Worm (Caenorhabditis elegans) whole organism, midembryonic: ENCODE measurements around the gene emb-8.
A peak's percentile ranks its signal among the peaks of the same experiment; 100 is the strongest.

Experiments
- T22C8.4 ChIP-seq: fragments of 200-800 bp; sonication (Bioruptor generic); IDR thresholded peaks from 2 replicates; pipeline ENCODE4 v1.3.6; 2022; ENCODE audit warnings: missing genetic modification characterization, missing compliant biosample characterization
- cog-1 ChIP-seq: sonication (generic microtip); optimal IDR thresholded peaks from 2 replicates; lab custom pipeline; 2016; ENCODE audit warnings: missing genetic modification characterization, missing compliant biosample characterization
- flt-1 ChIP-seq: fragments of 200-800 bp; sonication (Bioruptor generic); IDR thresholded peaks from 2 replicates; pipeline ENCODE4 v1.3.6; 2022; ENCODE audit warnings: missing genetic modification characterization, missing compliant biosample characterization
- klf-2 ChIP-seq: fragments of 200-800 bp; sonication (Bioruptor generic); conservative IDR thresholded peaks from 2 replicates; pipeline ENCODE4 v1.3.6; 2022; ENCODE audit warnings: missing genetic modification reagents, missing genetic modification characterization, missing compliant biosample characterization
- med-1 ChIP-seq: sonication (generic microtip); optimal IDR thresholded peaks from 2 replicates; lab custom pipeline; 2017; ENCODE audit warnings: missing genetic modification characterization, mild to moderate bottlenecking, missing compliant biosample characterization, antibody characterized with exemption, missing genetic modification reagents; ENCODE audit not compliant: insufficient read depth
- ref-1 ChIP-seq: fragments of 200-800 bp; sonication (Bioruptor generic); conservative IDR thresholded peaks from 2 replicates; pipeline ENCODE4 v1.3.6; 2022; ENCODE audit warnings: missing genetic modification reagents, missing genetic modification characterization, missing compliant biosample characterization
- tab-1 ChIP-seq: fragments of 200-800 bp; sonication (Bioruptor generic); IDR thresholded peaks from 2 replicates; pipeline ENCODE4 v1.3.6; 2022; ENCODE audit warnings: missing genetic modification characterization, missing compliant biosample characterization
- ztf-23 ChIP-seq: fragments of 200-800 bp; sonication (Bioruptor generic); IDR thresholded peaks from 2 replicates; pipeline ENCODE4 v1.3.6; 2022; ENCODE audit warnings: missing genetic modification reagents, missing genetic modification characterization, missing compliant biosample characterization
- ztf-29 ChIP-seq: fragments of 200-800 bp; sonication (Bioruptor generic); IDR thresholded peaks from 2 replicates; pipeline ENCODE4 v1.3.6; 2022; ENCODE audit warnings: missing genetic modification reagents, missing genetic modification characterization, missing compliant biosample characterization

The emb-8 gene

DNA sequence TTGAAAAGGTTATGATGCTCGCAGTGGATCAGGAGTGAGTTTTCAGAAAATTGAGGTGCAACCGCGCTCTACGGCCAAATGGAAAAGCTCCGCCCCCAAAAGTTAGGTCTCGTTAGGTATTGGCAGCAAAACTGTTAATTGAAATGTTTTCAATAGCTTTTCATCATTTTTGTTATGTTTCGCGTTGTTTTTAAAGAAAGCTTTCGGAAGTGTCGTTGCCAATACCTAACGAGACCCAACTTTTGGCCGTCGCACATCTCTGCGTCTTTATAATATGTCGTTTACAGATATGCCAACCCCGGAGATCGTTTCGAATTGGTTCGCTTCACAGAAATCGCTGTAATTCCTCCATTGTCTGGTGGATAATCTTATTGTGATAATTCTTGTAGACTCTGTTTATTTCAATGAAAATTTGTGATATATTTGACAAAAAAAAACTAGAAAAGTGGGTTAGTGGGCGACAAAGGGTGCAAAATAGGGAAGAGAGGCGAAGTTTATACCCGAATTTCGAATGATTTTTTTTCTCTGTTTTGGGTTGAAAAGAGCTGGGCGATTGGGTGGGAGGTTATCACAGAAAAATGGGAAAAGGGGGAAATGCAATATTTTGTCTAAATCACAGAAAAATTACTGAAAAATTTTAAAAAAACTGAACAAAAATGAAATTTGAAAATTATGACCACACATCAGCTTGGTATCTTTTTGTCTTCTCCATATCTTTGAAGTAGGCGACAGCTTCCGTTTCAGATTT is 3.0 kb downstream of the emb-8 start:
- TF ChIP-seq flt-1 (GFP tag; lab: Robert Waterston, UW) (no peak), ref-1 (no peak), ztf-23 (no peak), klf-2 (no peak), med-1 (GFP tag; lab: Kevin White, UChicago) (no peak), cog-1 (tag; lab: Kevin White, UChicago) (no peak), T22C8.4 (GFP tag; lab: Robert Waterston, UW) (no peak), tab-1 (GFP tag; lab: Robert Waterston, UW) (no peak), ztf-29 (GFP tag; lab: Robert Waterston, UW) (no peak)

DNA sequence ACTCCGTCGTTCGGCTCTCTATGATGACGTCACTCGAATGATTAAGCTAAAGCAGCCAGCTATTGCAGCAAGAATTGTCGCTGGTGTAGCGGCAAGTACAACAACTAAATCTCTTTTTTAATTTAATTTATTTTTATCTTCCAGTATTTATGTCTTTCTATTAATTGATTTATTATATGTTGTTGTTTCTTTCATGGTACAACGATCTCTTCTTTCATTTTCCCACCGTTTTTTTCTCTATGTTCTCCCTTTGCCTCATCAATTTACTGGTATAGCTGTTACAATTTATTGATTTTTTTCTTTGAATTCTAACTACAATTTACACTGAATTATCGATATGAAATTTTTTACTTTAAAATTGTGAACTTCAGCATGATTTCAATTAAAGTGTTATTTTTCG is 3.8 kb downstream of the emb-8 start, which contains the start of gene moc-6:
moc-6 (plus strand) TSS at position 301 of the 400 bp plus-strand sequence.
- TF ChIP-seq cog-1 (tag; lab: Kevin White, UChicago) = no peak
- TF ChIP-seq T22C8.4 (GFP tag; lab: Robert Waterston, UW) = 0 out of 2 replicates have a peak, but pooled peaks have one; percentile 23

- TF ChIP-seq cog-1 (tag; lab: Kevin White, UChicago) = no peak
- no peak for TF ChIP-seq T22C8.4 (GFP tag; lab: Robert Waterston, UW)
- TF ChIP-seq tab-1 (GFP tag; lab: Robert Waterston, UW) = no peak
- no peak for TF ChIP-seq med-1 (GFP tag; lab: Kevin White, UChicago)
- no peak for TF ChIP-seq ztf-29 (GFP tag; lab: Robert Waterston, UW)
These were observed 6.2 kb downstream of the emb-8 start for ce11 chrIII:5193266-5193665.

DNA sequence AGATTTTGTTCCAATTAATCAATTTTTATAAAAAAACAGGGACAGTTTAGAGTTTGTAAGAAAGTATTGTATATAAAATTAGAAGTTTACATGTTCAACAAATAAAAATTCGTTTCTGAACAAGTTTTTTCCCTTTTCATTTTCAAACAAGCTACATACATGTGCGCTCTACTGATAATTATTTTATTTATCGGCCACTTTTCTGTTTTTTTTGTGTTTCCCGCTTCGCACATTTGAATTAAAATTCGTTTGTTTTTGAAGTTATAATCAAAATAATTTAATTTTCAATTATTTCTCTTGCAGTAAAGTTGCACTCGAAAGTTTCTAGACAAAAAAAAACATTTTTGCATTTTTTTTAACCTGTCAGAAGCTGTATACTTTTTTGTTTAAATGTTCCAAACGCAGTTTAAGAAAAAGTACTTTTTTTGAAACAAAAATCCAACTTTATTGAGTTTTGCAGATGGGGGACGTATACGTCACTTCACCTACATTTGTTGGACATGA is 8.8 kb downstream of the emb-8 start, which contains the start of gene hira-1:
hira-1 (plus strand) TSS at position 454 of the 504 bp plus-strand sequence.
- TF ChIP-seq ztf-29 (GFP tag; lab: Robert Waterston, UW) (no peak), flt-1 (GFP tag; lab: Robert Waterston, UW) (no peak), ztf-23 (no peak)

- TF ChIP-seq flt-1 (GFP tag; lab: Robert Waterston, UW) (peak; percentile 37; the same call in 1 of the 2 replicates), T22C8.4 (GFP tag; lab: Robert Waterston, UW) (no peak)
These were observed 9.3 kb downstream of the emb-8 start for ce11 chrIII:5190179-5190578.

- TF ChIP-seq flt-1 (GFP tag; lab: Robert Waterston, UW) (no peak), med-1 (GFP tag; lab: Kevin White, UChicago) (no peak), cog-1 (tag; lab: Kevin White, UChicago) (no peak), ref-1 (no peak), T22C8.4 (GFP tag; lab: Robert Waterston, UW) (no peak), klf-2 (no peak), ztf-29 (GFP tag; lab: Robert Waterston, UW) (no peak), ztf-23 (no peak), tab-1 (GFP tag; lab: Robert Waterston, UW) (no peak)
These were observed 11.1 kb downstream of the emb-8 start, which contains the start of gene K10D2.8 for ce11 chrIII:5188426-5188825. Gene K10D2.8, plus strand, starts transcription at chrIII:5188726.

ce11 chrIII:5185620-5186019 is 13.9 kb downstream of the emb-8 start, which contains the start of gene pup-2:
Gene pup-2, plus strand, starts transcription at chrIII:5185920.
- TF ChIP-seq cog-1 (tag; lab: Kevin White, UChicago) (no peak), klf-2 (no peak), ref-1 (no peak), T22C8.4 (GFP tag; lab: Robert Waterston, UW) (no peak), med-1 (GFP tag; lab: Kevin White, UChicago) (no peak), ztf-29 (GFP tag; lab: Robert Waterston, UW) (no peak), tab-1 (GFP tag; lab: Robert Waterston, UW) (no peak), flt-1 (GFP tag; lab: Robert Waterston, UW) (no peak), ztf-23 (no peak)

DNA sequence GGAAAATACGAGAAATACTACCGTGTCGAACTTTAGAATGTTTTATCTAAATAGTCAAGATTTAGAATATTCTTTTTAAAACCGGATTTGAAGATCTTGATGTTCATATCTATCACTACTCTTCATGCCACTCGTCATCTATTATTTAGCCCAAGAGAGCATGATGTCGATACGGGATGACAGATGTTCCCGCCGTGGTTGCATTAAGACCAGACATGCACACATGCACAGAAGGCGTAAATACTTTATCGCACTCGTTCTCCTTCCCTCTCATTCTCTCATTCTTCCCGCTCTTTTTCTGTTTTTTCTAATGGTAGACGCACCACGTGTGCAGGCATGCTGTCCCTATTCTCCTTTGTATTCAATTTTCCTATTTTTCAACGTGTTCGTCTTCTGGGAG is 16.1 kb downstream of the emb-8 start:
- TF ChIP-seq cog-1 (tag; lab: Kevin White, UChicago) (no peak), tab-1 (GFP tag; lab: Robert Waterston, UW) (no peak), T22C8.4 (GFP tag; lab: Robert Waterston, UW) (no peak), flt-1 (GFP tag; lab: Robert Waterston, UW) (no peak), ztf-23 (no peak)

- TF ChIP-seq flt-1 (GFP tag; lab: Robert Waterston, UW) (no peak), tab-1 (GFP tag; lab: Robert Waterston, UW) (no peak), klf-2 (no peak), ref-1 (no peak), ztf-23 (no peak), cog-1 (tag; lab: Kevin White, UChicago) (no peak), T22C8.4 (GFP tag; lab: Robert Waterston, UW) (no peak), med-1 (GFP tag; lab: Kevin White, UChicago) (no peak), ztf-29 (GFP tag; lab: Robert Waterston, UW) (no peak)
These were observed 17.8 kb downstream of the emb-8 start for ce11 chrIII:5181641-5182040.

DNA sequence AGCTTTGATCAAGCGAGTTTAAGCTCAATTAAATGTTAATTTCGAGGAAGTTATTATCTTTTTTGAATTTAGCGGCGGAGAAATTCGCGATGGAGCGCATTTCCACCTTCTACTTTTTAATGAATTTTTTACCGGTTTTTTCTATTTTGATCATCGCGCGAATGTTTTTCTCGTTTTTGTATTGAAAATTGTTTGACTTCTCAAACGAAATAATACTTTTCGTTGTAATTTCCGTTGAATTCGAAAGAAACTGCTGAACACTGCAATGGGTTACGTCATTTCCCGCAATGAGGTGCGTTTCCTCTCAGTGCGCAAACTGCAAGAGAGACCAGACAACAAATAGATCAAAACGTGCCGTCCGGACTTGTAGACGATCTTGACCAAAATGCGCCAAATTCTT is 18.3 kb downstream of the emb-8 start:
- TF ChIP-seq klf-2 = no peak
- TF ChIP-seq flt-1 (GFP tag; lab: Robert Waterston, UW) = no peak
- TF ChIP-seq cog-1 (tag; lab: Kevin White, UChicago) = no peak
- TF ChIP-seq T22C8.4 (GFP tag; lab: Robert Waterston, UW) = no peak
- TF ChIP-seq ztf-29 (GFP tag; lab: Robert Waterston, UW) = no peak
- TF ChIP-seq ztf-23 = no peak
